Worm (Caenorhabditis elegans) whole organism, L1 larva: ENCODE data around the gene pinn-1.

ENCODE experiments used
- aha-1 ChIP-seq: fragments of 150-350 bp; optimal IDR thresholded peaks from 2 replicates; lab custom pipeline; 2014; ENCODE audit warnings: missing biosample characterization, missing genetic modification characterization
- alr-1 ChIP-seq: fragments of 200-800 bp; sonication (Bioruptor generic); optimal IDR thresholded peaks from 2 replicates; lab custom pipeline; 2018; ENCODE audit warnings: borderline replicate concordance, mild to moderate bottlenecking, missing genetic modification characterization, missing compliant biosample characterization
- ama-1 ChIP-seq: fragments of 150-350 bp; optimal IDR thresholded peaks from 2 replicates; lab custom pipeline; 2014
- dsc-1 ChIP-seq: sonication (generic microtip); optimal IDR thresholded peaks from 2 replicates; lab custom pipeline; 2016; ENCODE audit warnings: mild to moderate bottlenecking, missing genetic modification characterization, missing compliant biosample characterization
- irx-1 ChIP-seq: sonication (generic microtip); optimal IDR thresholded peaks from 2 replicates; lab custom pipeline; 2016; ENCODE audit warnings: missing genetic modification characterization, missing compliant biosample characterization
- lin-14 ChIP-seq: fragments of 200-800 bp; sonication (Bioruptor generic); optimal IDR thresholded peaks from 2 replicates; lab custom pipeline; 2018; ENCODE audit warnings: mild to moderate bottlenecking, missing genetic modification characterization, moderate library complexity, missing compliant biosample characterization
- nhr-237 ChIP-seq: fragments of 150-350 bp; optimal IDR thresholded peaks from 2 replicates; lab custom pipeline; 2014; ENCODE audit warnings: missing biosample characterization, missing genetic modification characterization
- nhr-84 ChIP-seq: sonication (generic microtip); optimal IDR thresholded peaks from 2 replicates; lab custom pipeline; 2017; ENCODE audit warnings: missing biosample characterization, missing genetic modification characterization
- pax-3 ChIP-seq: fragments of 200-800 bp; sonication (Bioruptor generic); optimal IDR thresholded peaks from 2 replicates; lab custom pipeline; 2018; ENCODE audit warnings: mild to moderate bottlenecking, missing genetic modification characterization, moderate library complexity, missing compliant biosample characterization
- rnt-1 ChIP-seq: sonication (generic microtip); optimal IDR thresholded peaks from 2 replicates; lab custom pipeline; 2016; ENCODE audit warnings: mild to moderate bottlenecking, missing genetic modification characterization, moderate library complexity, missing compliant biosample characterization
- swsn-7 ChIP-seq: sonication (generic microtip); optimal IDR thresholded peaks from 2 replicates; lab custom pipeline; 2016; ENCODE audit warnings: missing genetic modification characterization, missing compliant biosample characterization
- ztf-4 ChIP-seq: fragments of 150-350 bp; optimal IDR thresholded peaks from 2 replicates; lab custom pipeline; 2014; ENCODE audit warnings: missing biosample characterization, missing genetic modification characterization

DNA sequence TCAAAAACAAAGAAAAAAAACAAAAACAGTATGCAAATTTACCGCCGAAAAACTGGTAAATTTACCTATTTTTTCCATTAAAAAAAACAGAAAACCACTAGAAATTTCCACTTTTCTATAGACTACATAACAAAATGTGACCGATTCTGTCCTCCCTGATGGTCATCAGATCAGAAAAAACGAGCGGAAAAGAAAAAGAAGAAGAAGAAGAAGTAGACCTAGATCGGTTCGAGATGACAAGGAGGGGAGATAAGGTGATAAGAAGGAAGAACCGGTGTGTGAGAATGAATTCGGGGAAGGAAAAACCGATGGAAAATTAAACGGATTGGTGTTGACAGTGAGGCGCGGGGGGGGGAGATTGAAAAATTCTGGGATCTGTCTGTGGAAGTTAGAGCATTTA lies 32.7 kb downstream of the pinn-1 start:
- TF ChIP-seq nhr-84 (tag; lab: Kevin White, UChicago): no peak
- no peak for TF ChIP-seq dsc-1 (tag; lab: Kevin White, UChicago)
- no peak for TF ChIP-seq pax-3 (tag; lab: Kevin White, UChicago)
- no peak for TF ChIP-seq swsn-7
- no peak for TF ChIP-seq nhr-237 (tag; lab: Kevin White, UChicago)
- no peak for TF ChIP-seq rnt-1 (tag; lab: Kevin White, UChicago)
- TF ChIP-seq aha-1 (tag; lab: Kevin White, UChicago): no peak
- no peak for TF ChIP-seq ztf-4 (tag; lab: Kevin White, UChicago)
- TF ChIP-seq irx-1 (tag; lab: Kevin White, UChicago): no peak
- TF ChIP-seq lin-14 (GFP tag; lab: Kevin White, UChicago): no peak
- no peak for TF ChIP-seq ama-1 (lab: Kevin White, UChicago)
- TF ChIP-seq alr-1: no peak
